Fruit fly (Drosophila melanogaster): ENCODE results near the gene Cortactin.

DNA sequence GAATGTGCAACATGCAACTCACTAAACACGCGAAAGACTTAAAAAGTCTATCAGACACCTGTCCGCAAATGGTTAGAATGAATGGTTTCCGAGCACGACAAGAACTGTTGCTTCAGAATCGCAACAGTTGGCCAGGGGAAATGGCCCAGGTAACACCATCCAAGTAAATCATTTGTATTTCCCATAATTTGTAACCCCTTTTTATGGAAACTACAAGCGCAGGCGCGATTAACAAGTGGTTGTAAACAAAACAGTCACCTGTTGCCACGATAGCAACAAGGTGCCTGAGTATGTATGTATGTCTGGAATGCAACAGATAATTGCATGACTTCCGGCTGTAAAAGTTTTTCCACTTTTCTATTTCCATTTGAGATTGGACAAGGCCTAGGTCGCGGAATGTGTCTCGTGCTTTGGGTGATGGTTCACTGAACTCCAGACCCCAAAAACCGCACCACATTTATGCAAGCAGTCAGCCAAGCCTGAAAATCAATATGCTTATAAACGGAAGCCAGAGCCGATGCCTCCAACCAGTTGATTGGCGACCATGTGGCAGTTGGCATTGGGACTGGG lies 20.6 kb downstream of the Cortactin start, which contains the start of gene CG12278:
- TF ChIP-seq CG8478 (optimal IDR thresholded peaks at IDR 0.05) (no peak), CTCF (optimal IDR thresholded peaks at IDR 0.05) (no peak)

All from S2 (cell line).